Worm (Caenorhabditis elegans): Measurements from ENCODE around the gene rhr-2.

ce11 chrV:11741078-11741477 is 11.1 kb upstream of the rhr-2 start:
- TF ChIP-seq pha-4 (tag; optimal IDR thresholded peaks at IDR 0.05) (no peak), nhr-237 (tag; optimal IDR thresholded peaks at IDR 0.05) (no peak), cnd-1 (tag; optimal IDR thresholded peaks at IDR 0.05) (no peak), elt-1 (tag; optimal IDR thresholded peaks at IDR 0.05; ENCODE audit: borderline replicate concordance, insufficient read depth) (no peak), bed-3 (GFP tag; optimal IDR thresholded peaks at IDR 0.05) (no peak), ceh-39 (tag; optimal IDR thresholded peaks at IDR 0.05) (no peak), ztf-11 (tag; optimal IDR thresholded peaks at IDR 0.05) (no peak), blmp-1 (tag; optimal IDR thresholded peaks at IDR 0.05) (no peak), mls-2 (tag; optimal IDR thresholded peaks at IDR 0.05) (no peak), snpc-4 (tag; optimal IDR thresholded peaks at IDR 0.05) (no peak), lin-13 (tag; optimal IDR thresholded peaks at IDR 0.05) (no peak), elt-3 (tag; optimal IDR thresholded peaks at IDR 0.05) (no peak), lin-32 (GFP tag; optimal IDR thresholded peaks at IDR 0.05) (no peak)
